Fruit fly (Drosophila melanogaster) whole organism, pupa: Measurements from ENCODE around the gene CG6567.

Source experiments
- CG10348 ChIP-seq: fragments of 200-800 bp; sonication (Bioruptor generic); IDR thresholded peaks from 2 replicates; pipeline ENCODE4 v1.3.6; 2022; ENCODE audit warnings: missing biosample characterization, missing genetic modification characterization
- CG12605 ChIP-seq: fragments of 200-800 bp; sonication (Bioruptor generic); IDR thresholded peaks from 2 replicates; pipeline ENCODE4 v1.3.6; 2022; ENCODE audit warnings: missing biosample characterization, missing genetic modification characterization
- CG13204 ChIP-seq: fragments of 200-800 bp; sonication (Bioruptor generic); optimal IDR thresholded peaks from 2 replicates; lab custom pipeline; 2018; ENCODE audit warnings: missing biosample characterization, mild to moderate bottlenecking, missing genetic modification characterization, moderate library complexity
- CG14655 ChIP-seq: fragments of 200-800 bp; sonication (Bioruptor generic); optimal IDR thresholded peaks from 3 replicates; lab custom pipeline; 2017; ENCODE audit warnings: mild to moderate bottlenecking, missing biosample characterization, missing genetic modification reagents, missing genetic modification characterization
- CG15710 ChIP-seq: fragments of 200-800 bp; sonication (Bioruptor generic); optimal IDR thresholded peaks from 2 replicates; lab custom pipeline; 2018; ENCODE audit warnings: missing biosample characterization, mild to moderate bottlenecking, missing genetic modification characterization, moderate library complexity
- CG17806 ChIP-seq: fragments of 200-800 bp; sonication (Bioruptor generic); optimal IDR thresholded peaks from 2 replicates; lab custom pipeline; 2018; ENCODE audit warnings: missing biosample characterization, mild to moderate bottlenecking, missing genetic modification characterization, moderate library complexity
- CG32121 ChIP-seq: fragments of 200-800 bp; sonication (Bioruptor generic); IDR thresholded peaks from 2 replicates; pipeline ENCODE4 v1.3.6; 2022; ENCODE audit warnings: missing biosample characterization, missing genetic modification characterization
- CG34367 ChIP-seq: fragments of 200-800 bp; sonication (Bioruptor generic); optimal IDR thresholded peaks from 2 replicates; lab custom pipeline; 2018; ENCODE audit warnings: missing biosample characterization, mild to moderate bottlenecking, missing genetic modification characterization
- CG4496 ChIP-seq: fragments of 200-800 bp; sonication (Bioruptor generic); IDR thresholded peaks from 3 replicates; pipeline ENCODE4 v1.3.6; 2022; ENCODE audit warnings: missing biosample characterization, missing genetic modification characterization
- CG8159 ChIP-seq: fragments of 200-800 bp; sonication (Bioruptor generic); optimal IDR thresholded peaks from 3 replicates; lab custom pipeline; 2018; ENCODE audit warnings: missing biosample characterization, mild to moderate bottlenecking, missing genetic modification characterization, moderate library complexity
- CG8301 ChIP-seq: fragments of 200-800 bp; sonication (Bioruptor generic); optimal IDR thresholded peaks from 2 replicates; lab custom pipeline; 2018; ENCODE audit warnings: missing biosample characterization, mild to moderate bottlenecking, missing genetic modification characterization
- CG9948 ChIP-seq: fragments of 200-800 bp; sonication (Bioruptor generic); optimal IDR thresholded peaks from 2 replicates; lab custom pipeline; 2018; ENCODE audit warnings: missing biosample characterization, mild to moderate bottlenecking, missing genetic modification characterization, moderate library complexity
- D1 ChIP-seq: fragments of 200-800 bp; sonication (Bioruptor generic); optimal IDR thresholded peaks from 2 replicates; lab custom pipeline; 2018; ENCODE audit warnings: missing biosample characterization, mild to moderate bottlenecking, missing genetic modification characterization, moderate library complexity
- EcR ChIP-seq: fragments of 200-800 bp; sonication (Bioruptor generic); optimal IDR thresholded peaks from 3 replicates; lab custom pipeline; 2019; ENCODE audit warnings: missing biosample characterization, missing genetic modification characterization, mild to moderate bottlenecking, moderate library complexity, missing genetic modification reagents
- Ets98B ChIP-seq: fragments of 200-800 bp; sonication (Bioruptor generic); IDR thresholded peaks from 2 replicates; pipeline ENCODE4 v1.3.6; 2022; ENCODE audit warnings: missing biosample characterization, missing genetic modification characterization
- Pif1A ChIP-seq: fragments of 200-800 bp; sonication (Bioruptor generic); optimal IDR thresholded peaks from 3 replicates; lab custom pipeline; 2016; ENCODE audit warnings: missing biosample characterization, missing genetic modification characterization
- Pif1B ChIP-seq: fragments of 200-800 bp; sonication (Bioruptor generic); optimal IDR thresholded peaks from 3 replicates; lab custom pipeline; 2016; ENCODE audit warnings: missing biosample characterization, missing genetic modification characterization
- Snoo ChIP-seq: fragments of 200-800 bp; sonication (Bioruptor generic); optimal IDR thresholded peaks from 3 replicates; lab custom pipeline; 2017; ENCODE audit warnings: missing biosample characterization, mild to moderate bottlenecking, missing genetic modification characterization, inconsistent platforms
- fd96Ca ChIP-seq: fragments of 200-800 bp; sonication (Bioruptor generic); IDR thresholded peaks from 3 replicates; pipeline ENCODE4 v1.3.6; 2022; ENCODE audit warnings: missing biosample characterization, missing genetic modification characterization
- gl ChIP-seq: fragments of 200-800 bp; sonication (Bioruptor generic); optimal IDR thresholded peaks from 2 replicates; lab custom pipeline; 2018; ENCODE audit warnings: missing biosample characterization, mild to moderate bottlenecking, missing genetic modification characterization
- rn ChIP-seq: fragments of 200-800 bp; sonication (Bioruptor generic); IDR thresholded peaks from 2 replicates; pipeline ENCODE4 v1.3.6; 2022; ENCODE audit warnings: missing biosample characterization, missing genetic modification characterization

CG6567 gene

dm6 chr3R:10834893-10835292 lies 19.4 kb downstream of the CG6567 start:
- TF ChIP-seq CG10348 (peak; percentile 75), Pif1B (GFP tag; lab: Kevin White, UChicago) (peak; percentile 96), CG13204 (GFP tag; lab: Kevin White, UChicago) (peak; percentile 96), Pif1A (peak; percentile 96), CG14655 (peak; percentile 96), CG17806 (tag; lab: Kevin White, UChicago) (peak; percentile 94), Snoo (tag; lab: Kevin White, UChicago) (peak; percentile 96), CG8301 (tag; lab: Kevin White, UChicago) (peak; percentile 96), CG12605 (GFP tag; lab: Robert Waterston, UW) (peak; percentile 96), CG9948 (tag; lab: Kevin White, UChicago) (peak; percentile 94), EcR (GFP tag; lab: Kevin White, UChicago) (peak; percentile 67), CG32121 (GFP tag; lab: Robert Waterston, UW) (peak; percentile 93), D1 (peak; percentile 68), CG15710 (tag; lab: Kevin White, UChicago) (peak; percentile 94), gl (tag; lab: Kevin White, UChicago) (peak; percentile 92), CG4496 (GFP tag; lab: Robert Waterston, UW) (peak; percentile 97), fd96Ca (GFP tag; lab: Robert Waterston, UW) (peak; percentile 97), Ets98B (GFP tag; lab: Robert Waterston, UW) (peak; percentile 96), CG8159 (tag; lab: Kevin White, UChicago) (peak; percentile 93), rn (GFP tag; lab: Robert Waterston, UW) (peak; percentile 92), CG34367 (tag; lab: Kevin White, UChicago) (peak; percentile 95)
- TF ChIP-seq, all 21 proteins: peak for 21

DNA sequence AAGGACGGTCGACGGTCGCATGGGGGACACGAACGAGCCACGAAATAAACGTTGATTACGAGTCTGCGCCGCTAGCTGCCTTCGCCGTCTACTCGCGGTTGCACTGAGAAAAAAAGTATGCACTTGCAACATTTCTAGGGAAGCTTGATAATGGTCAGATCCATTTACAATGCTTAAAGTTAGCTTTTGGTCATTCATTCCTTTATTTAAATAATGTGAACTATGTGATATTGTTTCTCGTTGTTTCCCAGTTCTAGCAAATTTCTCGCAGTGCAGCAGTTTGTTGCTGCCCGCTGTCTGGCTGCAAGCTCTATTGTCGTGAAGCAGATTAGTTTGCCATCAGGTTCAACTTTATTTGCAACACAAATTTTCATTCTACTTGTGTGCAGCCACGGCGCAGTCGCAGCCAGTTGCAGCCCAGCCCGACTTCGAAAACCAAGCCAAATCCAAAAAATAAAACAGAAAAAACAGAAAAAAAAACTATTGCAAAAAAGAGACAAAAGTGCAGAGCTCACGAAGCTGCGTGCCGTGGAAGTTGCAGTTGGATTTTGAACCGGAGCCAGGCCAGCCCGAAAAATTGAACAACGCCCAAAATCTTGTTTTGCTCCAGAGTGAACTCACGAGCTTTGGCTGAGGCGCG lies 21.6 kb downstream of the CG6567 start:
- peak; percentile 88 for TF ChIP-seq Pif1B (GFP tag; lab: Kevin White, UChicago)
- peak; percentile 77 for TF ChIP-seq CG12605 (GFP tag; lab: Robert Waterston, UW)
- TF ChIP-seq gl (tag; lab: Kevin White, UChicago): peak; percentile 91
- TF ChIP-seq CG8301 (tag; lab: Kevin White, UChicago): peak; percentile 96
- peak; percentile 62 for TF ChIP-seq CG34367 (tag; lab: Kevin White, UChicago)
- peak; percentile 38; the same call in 1 of the 2 replicates for TF ChIP-seq CG10348
- TF ChIP-seq D1: peak; percentile 72
- TF ChIP-seq CG15710 (tag; lab: Kevin White, UChicago): peak; percentile 73
- peak; percentile 93 for TF ChIP-seq CG32121 (GFP tag; lab: Robert Waterston, UW)
- TF ChIP-seq Pif1A: peak; percentile 92
- TF ChIP-seq CG13204 (GFP tag; lab: Kevin White, UChicago): peak; percentile 37
- peak; percentile 90 for TF ChIP-seq Ets98B (GFP tag; lab: Robert Waterston, UW)
- peak; percentile 89 for TF ChIP-seq CG9948 (tag; lab: Kevin White, UChicago)
- TF ChIP-seq CG4496 (GFP tag; lab: Robert Waterston, UW): peak; percentile 96
- peak; percentile 79 for TF ChIP-seq rn (GFP tag; lab: Robert Waterston, UW)
- TF ChIP-seq CG8159 (tag; lab: Kevin White, UChicago): peak; percentile 91
- TF ChIP-seq CG14655: peak; percentile 96
- TF ChIP-seq fd96Ca (GFP tag; lab: Robert Waterston, UW): peak; percentile 97
- TF ChIP-seq EcR (GFP tag; lab: Kevin White, UChicago): no peak
- TF ChIP-seq Snoo (tag; lab: Kevin White, UChicago): peak; percentile 27
- peak; percentile 94 for TF ChIP-seq CG17806 (tag; lab: Kevin White, UChicago)
- TF ChIP-seq, all 21 proteins: peak for 20

DNA sequence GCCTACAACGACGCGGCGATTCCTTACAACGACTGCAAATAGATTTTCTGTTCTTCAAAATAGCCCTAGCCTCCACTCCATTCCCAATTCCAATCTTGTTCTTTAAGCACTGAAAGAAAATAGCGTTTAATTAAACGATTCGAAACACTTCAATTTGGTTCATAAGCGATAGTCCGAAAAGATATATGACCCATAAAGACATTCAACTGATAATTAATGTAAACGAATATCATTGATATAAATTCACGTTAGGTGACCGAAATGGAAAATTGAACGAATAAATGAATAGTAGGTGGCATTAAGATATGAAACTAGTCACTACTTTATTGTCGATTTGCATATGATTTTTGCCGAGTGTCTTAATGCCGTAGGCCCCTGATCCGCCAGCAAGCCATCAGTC lies 24.5 kb downstream of the CG6567 start:
- peak; percentile 77 for TF ChIP-seq CG15710 (tag; lab: Kevin White, UChicago)
- peak; percentile 80 for TF ChIP-seq CG8159 (tag; lab: Kevin White, UChicago)
- TF ChIP-seq Snoo (tag; lab: Kevin White, UChicago): no peak
- no peak for TF ChIP-seq CG32121 (GFP tag; lab: Robert Waterston, UW)
- peak; percentile 14 for TF ChIP-seq Pif1B (GFP tag; lab: Kevin White, UChicago)
- TF ChIP-seq CG4496 (GFP tag; lab: Robert Waterston, UW): no peak
- peak; percentile 70 for TF ChIP-seq CG34367 (tag; lab: Kevin White, UChicago)
- TF ChIP-seq D1: no peak
- peak; percentile 67 for TF ChIP-seq CG14655
- no peak for TF ChIP-seq CG12605 (GFP tag; lab: Robert Waterston, UW)
- TF ChIP-seq CG8301 (tag; lab: Kevin White, UChicago): peak; percentile 54
- TF ChIP-seq CG17806 (tag; lab: Kevin White, UChicago): peak; percentile 72
- TF ChIP-seq EcR (GFP tag; lab: Kevin White, UChicago): no peak
- TF ChIP-seq CG9948 (tag; lab: Kevin White, UChicago): peak; percentile 74
- TF ChIP-seq CG10348: no peak
- TF ChIP-seq Pif1A: peak; percentile 42
- TF ChIP-seq fd96Ca (GFP tag; lab: Robert Waterston, UW): no peak
- TF ChIP-seq rn (GFP tag; lab: Robert Waterston, UW): no peak
- no peak for TF ChIP-seq CG13204 (GFP tag; lab: Kevin White, UChicago)
- no peak for TF ChIP-seq Ets98B (GFP tag; lab: Robert Waterston, UW)
- TF ChIP-seq gl (tag; lab: Kevin White, UChicago): peak; percentile 23

DNA sequence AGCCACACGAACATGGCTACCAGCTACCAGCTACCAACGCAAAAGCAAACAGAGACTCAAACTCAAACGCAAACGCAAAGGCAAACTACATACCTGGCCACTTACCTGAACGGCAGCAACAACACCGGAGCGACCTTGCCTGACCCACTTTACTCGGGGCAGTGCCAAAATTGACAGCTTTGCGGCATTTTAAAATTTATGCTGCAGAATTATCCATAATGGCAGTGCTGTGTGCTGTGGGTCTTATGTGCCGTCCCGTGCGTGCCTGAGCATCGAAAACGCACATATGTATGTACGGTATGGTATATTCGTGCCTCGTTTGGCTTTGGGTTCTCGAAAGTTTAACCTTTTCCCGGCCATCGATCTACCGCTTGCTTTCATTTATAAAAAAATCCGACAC lies 25.6 kb downstream of the CG6567 start:
- TF ChIP-seq CG13204 (GFP tag; lab: Kevin White, UChicago) (no peak), EcR (GFP tag; lab: Kevin White, UChicago) (no peak), Ets98B (GFP tag; lab: Robert Waterston, UW) (no peak), fd96Ca (GFP tag; lab: Robert Waterston, UW) (no peak), CG34367 (tag; lab: Kevin White, UChicago) (no peak), CG10348 (no peak), CG8301 (tag; lab: Kevin White, UChicago) (no peak), Pif1A (no peak), rn (GFP tag; lab: Robert Waterston, UW) (no peak)
- TF ChIP-seq, all 21 proteins: peak for 0
